Fruit fly (Drosophila melanogaster): Measurements from ENCODE around the gene Hus1-like.
A peak's percentile ranks its signal among the peaks of the same experiment; 100 is the strongest.

Hus1-like gene

DNA sequence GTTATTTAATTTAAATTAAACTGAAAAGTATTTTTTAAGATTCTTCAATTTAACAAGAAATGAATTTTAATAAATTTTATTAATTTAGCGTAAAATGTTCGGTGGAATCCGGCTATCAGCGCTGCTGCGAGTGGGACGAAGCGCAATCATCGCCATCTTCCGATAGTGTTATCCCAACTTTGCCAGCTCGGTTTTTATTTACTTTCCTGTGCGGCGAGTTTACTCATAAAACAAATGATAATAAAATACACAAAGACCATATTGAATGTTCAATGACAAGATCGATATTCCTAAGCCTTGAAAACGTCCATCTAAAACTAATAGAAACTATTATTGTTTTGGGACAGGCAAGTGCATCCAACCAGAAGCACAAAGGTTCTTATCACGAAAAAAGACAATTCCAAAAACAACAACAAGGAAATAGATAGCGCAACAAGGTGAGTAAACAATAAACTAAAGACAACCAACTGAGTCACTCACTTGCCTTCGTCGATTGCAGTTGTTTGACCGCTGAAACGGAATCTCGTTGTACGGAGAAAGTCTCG is 1.3 kb upstream of the Hus1-like start (continued):
- TF ChIP-seq Lpt (GFP tag; optimal IDR thresholded peaks at IDR 0.05) = no peak
- peak; percentile 48 for TF ChIP-seq B-H2 (GFP tag; optimal IDR thresholded peaks at IDR 0.05)
- peak; percentile 42 for TF ChIP-seq CG8281 (tag; optimal IDR thresholded peaks at IDR 0.05)
- no peak for TF ChIP-seq Poxn (GFP tag; IDR thresholded peaks at IDR 0.05)
- TF ChIP-seq aop (GFP tag; IDR thresholded peaks at IDR 0.05) = no peak
- TF ChIP-seq pzg (GFP tag; optimal IDR thresholded peaks at IDR 0.05) = peak; percentile 50
- TF ChIP-seq hb (GFP tag; IDR thresholded peaks at IDR 0.05; ENCODE audit: partially characterized antibody) = no peak
- TF ChIP-seq chif (GFP tag; optimal IDR thresholded peaks at IDR 0.05) = no peak
- no peak for TF ChIP-seq wor (GFP tag; IDR thresholded peaks at IDR 0.05)
- TF ChIP-seq schlank (tag; optimal IDR thresholded peaks at IDR 0.05) = no peak
- TF ChIP-seq CG18262 (tag; optimal IDR thresholded peaks at IDR 0.05) = peak; percentile 68
- no peak for TF ChIP-seq HLHmδ (GFP tag; optimal IDR thresholded peaks at IDR 0.05)
- peak; percentile 83 for TF ChIP-seq CG17912 (GFP tag; optimal IDR thresholded peaks at IDR 0.05)
- peak; percentile 79 for TF ChIP-seq CG4707 (GFP tag; optimal IDR thresholded peaks at IDR 0.05)
- peak; percentile 80 for TF ChIP-seq ci (GFP tag; IDR thresholded peaks at IDR 0.05)
- no peak for TF ChIP-seq Abd-B (GFP tag; optimal IDR thresholded peaks at IDR 0.05)
- TF ChIP-seq CG31365 (tag; optimal IDR thresholded peaks at IDR 0.05) = peak; percentile 50
- TF ChIP-seq crp (GFP tag; optimal IDR thresholded peaks at IDR 0.05) = peak in 1 of 2 experiments; percentile 11
- TF ChIP-seq gce (GFP tag; IDR thresholded peaks at IDR 0.05) = peak; percentile 68; the same call in 1 of the 3 replicates
- TF ChIP-seq bab2 (GFP tag; optimal IDR thresholded peaks at IDR 0.05) = peak; percentile 62
- TF ChIP-seq Oaz (GFP tag; IDR thresholded peaks at IDR 0.05) = peak; percentile 19; the same call in 1 of the 2 replicates
- TF ChIP-seq CG16813 (GFP tag; IDR thresholded peaks at IDR 0.05; ENCODE audit: partially characterized antibody) = peak; percentile 79
- peak; percentile 5 for TF ChIP-seq Hsf (GFP tag; optimal IDR thresholded peaks at IDR 0.05)
- no peak for TF ChIP-seq p53 (GFP tag; optimal IDR thresholded peaks at IDR 0.05)
- peak; percentile 12 for TF ChIP-seq HLH54F (GFP tag; optimal IDR thresholded peaks at IDR 0.05)
- TF ChIP-seq CG10209 (GFP tag; optimal IDR thresholded peaks at IDR 0.05) = peak; percentile 73
- 0 out of 2 replicates have a peak, but pooled peaks have one; percentile 20 for TF ChIP-seq tna (GFP tag; IDR thresholded peaks at IDR 0.05; ENCODE audit: partially characterized antibody)
- peak; percentile 67; the same call in 2 of the 3 replicates for TF ChIP-seq ken (GFP tag; IDR thresholded peaks at IDR 0.05)
- TF ChIP-seq CG4617 (GFP tag; optimal IDR thresholded peaks at IDR 0.05; ENCODE audit: borderline replicate concordance) = peak; percentile 41
- no peak; the same call in 1 of the 2 replicates for TF ChIP-seq CG31441 (GFP tag; IDR thresholded peaks at IDR 0.05)
- TF ChIP-seq Usf (GFP tag; optimal IDR thresholded peaks at IDR 0.05) = peak; percentile 8
- TF ChIP-seq Ptx1 (GFP tag; IDR thresholded peaks at IDR 0.05) = peak; percentile 71
- TF ChIP-seq CG11247 (GFP tag; IDR thresholded peaks at IDR 0.05) = peak; percentile 50; the same call in 1 of the 2 replicates
- TF ChIP-seq exex (tag; optimal IDR thresholded peaks at IDR 0.05) = peak; percentile 38
- TF ChIP-seq pho (GFP tag; optimal IDR thresholded peaks at IDR 0.05) = peak; percentile 1
- TF ChIP-seq grn (GFP tag; optimal IDR thresholded peaks at IDR 0.05) = peak; percentile 51
- TF ChIP-seq CG43689 (GFP tag; IDR thresholded peaks at IDR 0.05) = peak; percentile 36; the same call in 1 of the 2 replicates
- TF ChIP-seq bowl (GFP tag; IDR thresholded peaks at IDR 0.05) = no peak
- peak; percentile 55; the same call in 1 of the 3 replicates for TF ChIP-seq CG34224 (GFP tag; IDR thresholded peaks at IDR 0.05; ENCODE audit: partially characterized antibody)
